Fruit fly (Drosophila melanogaster): ENCODE measurements around the gene SAK.

The SAK gene

DNA sequence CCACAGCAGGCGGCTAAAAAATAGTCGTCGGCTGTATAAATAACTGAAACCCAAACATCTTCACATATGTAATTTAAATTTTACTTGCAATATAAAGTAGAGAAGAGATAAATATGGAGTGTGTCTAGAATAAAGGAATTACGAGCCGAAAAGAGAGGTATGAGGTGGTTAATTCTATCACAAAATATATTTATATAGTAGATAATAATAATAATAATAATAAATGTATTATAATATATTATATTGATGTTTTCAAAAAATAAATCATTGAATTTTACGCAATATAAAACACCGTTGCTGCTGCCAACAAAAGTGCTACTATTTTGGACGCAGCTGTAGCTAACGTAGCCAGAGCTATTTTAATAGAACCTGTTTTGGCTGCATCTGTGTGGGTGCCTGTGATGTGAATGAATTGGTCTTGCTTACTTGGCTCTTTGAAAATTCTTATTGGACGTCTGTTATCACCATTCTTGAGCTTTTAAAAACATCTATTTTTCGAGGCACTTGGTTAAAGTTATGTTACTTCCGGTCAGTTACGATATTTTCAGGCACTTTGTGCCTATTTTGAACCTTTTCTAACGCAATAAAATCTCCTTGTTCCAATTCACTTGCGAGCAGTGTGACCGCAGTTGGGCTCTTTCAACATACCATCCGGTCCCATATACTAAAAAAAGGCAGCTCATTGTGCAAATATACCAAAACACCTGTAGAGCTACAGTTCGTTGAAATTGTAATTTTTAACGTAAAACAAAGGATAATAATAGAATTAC, 18.6 kb downstream of the SAK start, which contains the start of gene Hr78 (continued):
- TF ChIP-seq CG2120 (GFP tag; optimal IDR thresholded peaks at IDR 0.05) (peak; percentile 33), CG15269 (tag; optimal IDR thresholded peaks at IDR 0.05) (peak; percentile 90), Six4 (GFP tag; optimal IDR thresholded peaks at IDR 0.05) (peak; percentile 74), CG11696 (GFP tag; IDR thresholded peaks at IDR 0.05) (peak; percentile 98), CG9817 (tag; optimal IDR thresholded peaks at IDR 0.05) (peak; percentile 73), gem (tag; optimal IDR thresholded peaks at IDR 0.05) (peak; percentile 92), unc-4 (GFP tag; IDR thresholded peaks at IDR 0.05; ENCODE audit: partially characterized antibody) (0 out of 2 replicates have a peak, but pooled peaks have one; percentile 18), Dek (tag; optimal IDR thresholded peaks at IDR 0.05) (peak; percentile 73), ems (GFP tag; optimal IDR thresholded peaks at IDR 0.05) (no peak), cwo (GFP tag; optimal IDR thresholded peaks at IDR 0.05) (peak; percentile 84), CG3281 (GFP tag; optimal IDR thresholded peaks at IDR 0.05) (peak; percentile 89), Hmr (GFP tag; optimal IDR thresholded peaks at IDR 0.05) (peak; percentile 90), so (GFP tag; IDR thresholded peaks at IDR 0.05) (0 out of 3 replicates have a peak, but pooled peaks have one; percentile 54), hkb (optimal IDR thresholded peaks at IDR 0.05) (no peak), hkb (GFP tag; IDR thresholded peaks at IDR 0.05) (peak; percentile 88), CG15011 (GFP tag; optimal IDR thresholded peaks at IDR 0.05) (peak; percentile 47), vfl (GFP tag; optimal IDR thresholded peaks at IDR 0.05) (no peak), CoRest (tag; optimal IDR thresholded peaks at IDR 0.05) (peak; percentile 89), CG7963 (GFP tag; IDR thresholded peaks at IDR 0.05; ENCODE audit: partially characterized antibody) (no peak), Scr (GFP tag; IDR thresholded peaks at IDR 0.05; ENCODE audit: partially characterized antibody) (0 out of 2 replicates have a peak, but pooled peaks have one; percentile 12), CG1233 (GFP tag; optimal IDR thresholded peaks at IDR 0.05) (peak; percentile 84), seq (GFP tag; IDR thresholded peaks at IDR 0.05) (no peak; the same call in 1 of the 2 replicates), CG10431 (GFP tag; optimal IDR thresholded peaks at IDR 0.05) (peak; percentile 77), CG11093 (GFP tag; IDR thresholded peaks at IDR 0.05) (no peak), BtbVII (GFP tag; optimal IDR thresholded peaks at IDR 0.05) (peak; percentile 90), kni (GFP tag; optimal IDR thresholded peaks at IDR 0.05) (peak; percentile 3), CG12769 (tag; optimal IDR thresholded peaks at IDR 0.05) (no peak), CG9437 (GFP tag; optimal IDR thresholded peaks at IDR 0.05) (peak; percentile 91), sd (tag; optimal IDR thresholded peaks at IDR 0.05) (peak; percentile 83), Xbp1 (GFP tag; optimal IDR thresholded peaks at IDR 0.05) (peak; percentile 67), kah (GFP tag; optimal IDR thresholded peaks at IDR 0.05) (peak; percentile 97), Atf6 (GFP tag; IDR thresholded peaks at IDR 0.05) (peak; percentile 54; the same call in 1 of the 2 replicates), tio (GFP tag; optimal IDR thresholded peaks at IDR 0.05) (peak; percentile 71), amos (GFP tag; IDR thresholded peaks at IDR 0.05; ENCODE audit: partially characterized antibody) (peak; percentile 18; the same call in 1 of the 2 replicates), row (GFP tag; IDR thresholded peaks at IDR 0.05) (peak; percentile 61), HHEX (GFP tag; optimal IDR thresholded peaks at IDR 0.05) (peak; percentile 81), gsb-n (tag; optimal IDR thresholded peaks at IDR 0.05) (peak; percentile 79), knrl (GFP tag; IDR thresholded peaks at IDR 0.05; ENCODE audit: partially characterized antibody) (no peak), CG32532 (GFP tag; IDR thresholded peaks at IDR 0.05) (peak; percentile 77), Abd-B (GFP tag; optimal IDR thresholded peaks at IDR 0.05) (peak; percentile 69), Camta (GFP tag; optimal IDR thresholded peaks at IDR 0.05) (no peak), shn (GFP tag; optimal IDR thresholded peaks at IDR 0.05) (no peak), CG16813 (GFP tag; IDR thresholded peaks at IDR 0.05; ENCODE audit: partially characterized antibody) (no peak), CG34376 (GFP tag; optimal IDR thresholded peaks at IDR 0.05) (peak; percentile 15), CG12104 (GFP tag; optimal IDR thresholded peaks at IDR 0.05) (peak; percentile 70), gfzf (GFP tag; optimal IDR thresholded peaks at IDR 0.05) (peak; percentile 88), HmgD (GFP tag; optimal IDR thresholded peaks at IDR 0.05) (no peak), CG17612 (GFP tag; IDR thresholded peaks at IDR 0.05) (no peak)

Data from whole organism, embryonic.